Worm (Caenorhabditis elegans): Measurements from ENCODE around the gene sri-62.

DNA sequence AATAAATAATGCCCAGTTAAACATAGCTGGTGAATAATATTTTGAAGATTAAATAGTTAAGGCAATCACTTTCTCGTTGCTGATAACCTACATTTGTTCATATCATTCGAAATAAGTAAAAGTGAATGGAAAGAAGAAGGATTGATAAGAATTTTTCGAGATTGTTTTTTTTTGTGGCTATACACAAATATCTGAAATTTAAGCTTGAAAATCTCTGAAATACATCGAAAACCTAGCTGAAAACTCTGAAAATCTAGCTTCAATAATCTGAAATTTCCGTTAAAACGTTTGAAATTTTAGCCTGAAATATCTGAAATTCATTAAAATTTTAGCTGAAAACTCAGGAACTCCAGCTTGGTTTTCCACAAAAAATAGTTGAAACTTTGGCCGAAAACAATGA, 41.3 kb upstream of the sri-62 start, which contains the start of gene T05A8.6:
- TF ChIP-seq aly-2 (tag; optimal IDR thresholded peaks at IDR 0.05) (no peak), egl-27 (tag; optimal IDR thresholded peaks at IDR 0.05) (no peak), xbp-1 (tag; optimal IDR thresholded peaks at IDR 0.05) (no peak), nhr-11 (tag; optimal IDR thresholded peaks at IDR 0.05) (no peak), elt-3 (tag; optimal IDR thresholded peaks at IDR 0.05) (no peak), fkh-10 (GFP tag; optimal IDR thresholded peaks at IDR 0.05) (no peak), snu-23 (GFP tag; optimal IDR thresholded peaks at IDR 0.05) (no peak), efl-1 (optimal IDR thresholded peaks at IDR 0.05) (no peak), efl-1 (GFP tag; optimal IDR thresholded peaks at IDR 0.05 in 1 of 2) (no peak), nhr-12 (tag; optimal IDR thresholded peaks at IDR 0.05) (no peak), efl-3 (GFP tag; optimal IDR thresholded peaks at IDR 0.05) (no peak), ztf-4 (tag; optimal IDR thresholded peaks at IDR 0.05) (no peak), C16A3.4 (tag; optimal IDR thresholded peaks at IDR 0.05) (no peak), nhr-28 (tag; optimal IDR thresholded peaks at IDR 0.05) (no peak), unc-62 (GFP tag; optimal IDR thresholded peaks at IDR 0.05) (no peak)

All from whole organism, L1 larva.